Worm (Caenorhabditis elegans): ENCODE data around the gene C31E10.11.

Gene C31E10.11

DNA sequence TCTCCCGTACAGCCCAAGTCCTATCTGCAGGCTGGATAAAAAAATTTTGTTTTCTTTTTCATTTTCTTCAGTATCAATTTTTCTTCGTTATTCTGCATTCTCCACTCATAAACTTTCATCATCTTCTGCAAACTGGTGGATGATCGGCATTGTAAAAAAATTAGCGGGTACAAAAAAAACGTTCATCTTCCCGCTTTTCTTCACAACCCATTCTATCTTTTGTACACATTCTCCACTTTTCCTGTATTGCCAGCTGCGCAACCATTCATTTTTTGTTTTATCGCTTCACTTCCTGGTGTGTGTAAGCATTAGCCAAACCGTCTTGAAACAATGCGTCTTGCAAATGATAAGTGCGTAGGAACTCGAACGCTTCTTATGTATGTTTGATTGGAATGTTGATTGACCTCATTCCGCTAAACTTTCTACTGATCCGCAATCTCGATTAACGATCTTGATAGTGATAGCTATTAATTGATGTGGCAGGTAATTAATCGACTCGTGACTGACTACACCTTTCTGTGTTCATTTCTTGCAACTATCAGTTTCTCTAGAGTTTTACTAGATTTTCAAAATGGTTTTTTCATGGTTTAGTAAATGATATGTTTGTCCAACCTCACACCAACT is 16.0 kb downstream of the C31E10.11 start:
- no peak for TF ChIP-seq unc-62 (GFP tag; optimal IDR thresholded peaks at IDR 0.05)
- TF ChIP-seq irx-1 (tag; optimal IDR thresholded peaks at IDR 0.05) = no peak
- peak; percentile 16 to 28 for TF ChIP-seq lsy-2 (tag; optimal IDR thresholded peaks at IDR 0.05)
- peak in 1 of 2 experiments; percentile 22 for TF ChIP-seq lin-35 (GFP tag; optimal IDR thresholded peaks at IDR 0.05)
- TF ChIP-seq mdl-1 (tag; optimal IDR thresholded peaks at IDR 0.05) = no peak
- TF ChIP-seq C34B4.2 (tag; optimal IDR thresholded peaks at IDR 0.05) = no peak
- no peak for TF ChIP-seq isw-1 (GFP tag; IDR thresholded peaks at IDR 0.05)
- no peak for TF ChIP-seq elt-2 (tag; optimal IDR thresholded peaks at IDR 0.05)
- TF ChIP-seq mef-2 (tag; optimal IDR thresholded peaks at IDR 0.05) = no peak
- TF ChIP-seq nhr-85 (tag) = peak; percentile 90
- TF ChIP-seq fkh-10 (GFP tag; optimal IDR thresholded peaks at IDR 0.05) = no peak
- no peak for TF ChIP-seq lir-3 (tag; optimal IDR thresholded peaks at IDR 0.05; ENCODE audit: poor library complexity)
- no peak for TF ChIP-seq skn-1 (tag; optimal IDR thresholded peaks at IDR 0.05)
- TF ChIP-seq lin-14 (GFP tag; optimal IDR thresholded peaks at IDR 0.05) = peak; percentile 58
- TF ChIP-seq ceh-82 (tag; optimal IDR thresholded peaks at IDR 0.05) = no peak
- TF ChIP-seq unc-30 (tag; optimal IDR thresholded peaks at IDR 0.05) = no peak
- TF ChIP-seq unc-86 (tag; optimal IDR thresholded peaks at IDR 0.05) = no peak
- no peak for TF ChIP-seq fkh-4 (tag; optimal IDR thresholded peaks at IDR 0.05; ENCODE audit: borderline replicate concordance)
- TF ChIP-seq nhr-19 (GFP tag; conservative IDR thresholded peaks at IDR 0.05) = peak; percentile 10; the same call in 1 of the 2 replicates
- peak; percentile 65 for TF ChIP-seq nhr-20 (tag; optimal IDR thresholded peaks at IDR 0.05)
- TF ChIP-seq ztf-11 (tag; optimal IDR thresholded peaks at IDR 0.05) = no peak
- TF ChIP-seq F16B12.6 (tag; optimal IDR thresholded peaks at IDR 0.05) = no peak
- TF ChIP-seq sup-37 (GFP tag; optimal IDR thresholded peaks at IDR 0.05) = no peak
- no peak for TF ChIP-seq ceh-90 (tag; optimal IDR thresholded peaks at IDR 0.05)
- no peak for TF ChIP-seq xbp-1 (tag; optimal IDR thresholded peaks at IDR 0.05)
- TF ChIP-seq vab-15 (tag; optimal IDR thresholded peaks at IDR 0.05) = peak; percentile 52
- TF ChIP-seq blmp-1 (tag; optimal IDR thresholded peaks at IDR 0.05) = peak; percentile 96
- peak; percentile 19 for TF ChIP-seq nhr-90 (tag; optimal IDR thresholded peaks at IDR 0.05; ENCODE audit: poor library complexity)
- no peak for TF ChIP-seq alr-1 (tag; optimal IDR thresholded peaks at IDR 0.05; ENCODE audit: borderline replicate concordance)
- peak in 3 of 6 experiments; percentile 10 to 88 (median 29) for TF ChIP-seq elt-3 (tag; optimal IDR thresholded peaks at IDR 0.05)
- TF ChIP-seq aly-2 (tag; optimal IDR thresholded peaks at IDR 0.05) = no peak
- peak; percentile 49 for TF ChIP-seq rnt-1 (tag; optimal IDR thresholded peaks at IDR 0.05)
- no peak for TF ChIP-seq zip-4 (GFP tag; optimal IDR thresholded peaks at IDR 0.05)
- TF ChIP-seq nhr-12 (tag; optimal IDR thresholded peaks at IDR 0.05) = no peak
- no peak for TF ChIP-seq nhr-28 (tag; optimal IDR thresholded peaks at IDR 0.05)
- no peak for TF ChIP-seq C16A3.4 (tag; optimal IDR thresholded peaks at IDR 0.05)
- no peak for TF ChIP-seq egl-13 (tag; optimal IDR thresholded peaks at IDR 0.05)
- no peak for TF ChIP-seq sox-4 (tag; optimal IDR thresholded peaks at IDR 0.05)
- no peak for TF ChIP-seq snpc-4 (tag; optimal IDR thresholded peaks at IDR 0.05)
- TF ChIP-seq hlh-4 (tag; optimal IDR thresholded peaks at IDR 0.05) = no peak
- no peak for TF ChIP-seq ama-1 (optimal IDR thresholded peaks at IDR 0.05)
- TF ChIP-seq mab-9 (GFP tag; IDR thresholded peaks at IDR 0.05) = no peak
- peak; percentile 16 for TF ChIP-seq lin-39 (tag; optimal IDR thresholded peaks at IDR 0.05)
- TF ChIP-seq pag-3 (tag; optimal IDR thresholded peaks at IDR 0.05; ENCODE audit: borderline replicate concordance, insufficient read depth) = no peak
- peak; percentile 1 for TF ChIP-seq unc-130 (tag; optimal IDR thresholded peaks at IDR 0.05)
- TF ChIP-seq nhr-71 (tag; optimal IDR thresholded peaks at IDR 0.05) = peak; percentile 35
- TF ChIP-seq egl-27 (tag; optimal IDR thresholded peaks at IDR 0.05) = no peak
- TF ChIP-seq sptf-1 (tag; optimal IDR thresholded peaks at IDR 0.05) = no peak
- peak; percentile 44 for TF ChIP-seq mep-1 (tag; optimal IDR thresholded peaks at IDR 0.05)
- TF ChIP-seq grh-1 (GFP tag; IDR thresholded peaks at IDR 0.05) = no peak
- TF ChIP-seq snu-23 (GFP tag; optimal IDR thresholded peaks at IDR 0.05) = peak; percentile 37

Measured in whole organism, L1 larva.